Worm (Caenorhabditis elegans) whole organism, early embryonic: ENCODE data around the gene act-5.

Experiments
- F13C5.2 ChIP-seq: sonication (generic microtip); optimal IDR thresholded peaks from 2 replicates; lab custom pipeline; 2017; ENCODE audit warnings: mild to moderate bottlenecking, missing genetic modification characterization, inconsistent platforms, missing compliant biosample characterization
- ama-1 ChIP-seq: fragments of 150-350 bp; optimal IDR thresholded peaks from 2 replicates; lab custom pipeline; 2014
- scrt-1 ChIP-seq: fragments of 200-800 bp; sonication (Bioruptor generic); IDR thresholded peaks from 2 replicates; pipeline ENCODE4 v1.3.6; 2022; ENCODE audit warnings: missing genetic modification characterization, missing compliant biosample characterization
- sea-1 ChIP-seq: fragments of 200-800 bp; sonication (Bioruptor generic); conservative IDR thresholded peaks from 2 replicates; pipeline ENCODE4 v1.3.6; 2022; ENCODE audit warnings: missing genetic modification characterization, missing compliant biosample characterization
- tbx-11 ChIP-seq: fragments of 200-800 bp; sonication (Bioruptor generic); IDR thresholded peaks from 2 replicates; pipeline ENCODE4 v1.3.6; 2022; ENCODE audit warnings: missing genetic modification characterization, missing compliant biosample characterization
- tra-4 ChIP-seq: sonication (generic microtip); optimal IDR thresholded peaks from 2 replicates; lab custom pipeline; 2017; ENCODE audit warnings: missing genetic modification characterization, missing compliant biosample characterization

DNA sequence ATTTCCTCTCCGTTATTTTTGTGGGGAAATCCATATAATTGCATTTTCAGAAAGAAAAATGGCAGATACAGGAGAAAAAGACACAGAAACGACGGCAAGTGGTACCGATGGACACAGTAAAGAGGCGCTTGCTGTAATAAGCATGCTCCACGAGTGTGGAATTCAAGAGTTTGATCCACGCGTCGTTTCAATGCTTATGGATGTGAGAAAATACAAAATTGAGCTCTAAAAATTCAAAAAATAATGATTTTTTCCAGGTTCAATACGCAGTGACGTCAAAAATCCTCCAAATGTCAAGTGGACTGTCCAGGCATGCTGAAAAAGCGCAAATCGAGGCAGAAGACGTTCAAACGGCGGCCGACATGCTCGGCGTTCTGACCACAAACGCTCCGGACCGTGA, 18.4 kb upstream of the act-5 start, which contains the start of gene taf-9:
- no peak for TF ChIP-seq ama-1
- TF ChIP-seq F13C5.2: no peak
- TF ChIP-seq tra-4 (tag; lab: Kevin White, UChicago): no peak
- no peak for TF ChIP-seq tbx-11 (GFP tag; lab: Robert Waterston, UW)
- TF ChIP-seq sea-1: no peak
- TF ChIP-seq scrt-1: no peak
